Worm (Caenorhabditis elegans): Measurements from ENCODE around the gene Y54F10BM.6.
A peak's percentile ranks its signal among the peaks of the same experiment; 100 is the strongest.

Y54F10BM.6 gene

ce11 chrIII:2245727-2246126 lies 17.3 kb upstream of the Y54F10BM.6 start, which contains the start of gene srd-67 (continued):
- no peak for TF ChIP-seq rec-8 (tag; optimal IDR thresholded peaks at IDR 0.05)
- TF ChIP-seq cebp-1 (GFP tag; IDR thresholded peaks at IDR 0.05), result no peak
- no peak for TF ChIP-seq cebp-1 (tag; optimal IDR thresholded peaks at IDR 0.05)

DNA sequence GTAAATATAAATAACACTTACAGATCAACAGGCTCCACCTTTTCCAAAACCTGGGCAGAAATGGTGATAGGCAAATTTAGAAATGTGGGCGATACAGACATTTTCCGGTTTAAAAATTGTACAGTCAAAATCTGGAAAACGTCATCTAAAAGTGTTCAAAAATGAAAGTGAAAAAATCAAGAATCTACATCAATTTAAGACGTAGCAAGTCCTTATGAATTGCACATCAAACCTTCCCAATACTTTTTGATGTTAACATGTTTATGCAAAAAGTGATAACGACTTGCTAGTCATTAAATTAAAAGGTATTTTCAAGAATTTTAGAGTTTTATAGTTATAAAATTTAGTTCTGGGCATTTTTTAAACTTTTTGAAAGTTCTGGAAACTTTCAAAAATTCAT lies 11.7 kb upstream of the Y54F10BM.6 start, which contains the start of gene fbxa-7:
Gene fbxa-7, minus strand, starts transcription at position 101 of the 400 bp plus-strand sequence.
- TF ChIP-seq nhr-80 (tag; optimal IDR thresholded peaks at IDR 0.05) (no peak), F22D6.2 (tag; optimal IDR thresholded peaks at IDR 0.05) (no peak), nhr-179 (tag; optimal IDR thresholded peaks at IDR 0.05) (no peak), ceh-58 (GFP tag; IDR thresholded peaks at IDR 0.05) (no peak), attf-5 (GFP tag; optimal IDR thresholded peaks at IDR 0.05) (no peak), B0019.2 (GFP tag; conservative IDR thresholded peaks at IDR 0.05) (no peak), sea-2 (GFP tag; IDR thresholded peaks at IDR 0.05) (no peak), lin-40 (tag; optimal IDR thresholded peaks at IDR 0.05) (no peak), ztf-25 (GFP tag; IDR thresholded peaks at IDR 0.05) (no peak), madf-8 (GFP tag; conservative IDR thresholded peaks at IDR 0.05) (no peak), sdz-38 (tag; optimal IDR thresholded peaks at IDR 0.05) (no peak), repo-1 (tag; optimal IDR thresholded peaks at IDR 0.05) (no peak), lsy-27 (tag; optimal IDR thresholded peaks at IDR 0.05; ENCODE audit: borderline replicate concordance, insufficient read depth) (no peak), cebp-2 (GFP tag; IDR thresholded peaks at IDR 0.05) (no peak), T07F8.4 (tag; optimal IDR thresholded peaks at IDR 0.05) (no peak), Y56A3A.18 (GFP tag; IDR thresholded peaks at IDR 0.05) (no peak), akir-1 (GFP tag; optimal IDR thresholded peaks at IDR 0.05) (no peak), rpc-1 (optimal IDR thresholded peaks at IDR 0.05) (no peak), rpc-1 (tag; optimal IDR thresholded peaks at IDR 0.05) (no peak)

DNA sequence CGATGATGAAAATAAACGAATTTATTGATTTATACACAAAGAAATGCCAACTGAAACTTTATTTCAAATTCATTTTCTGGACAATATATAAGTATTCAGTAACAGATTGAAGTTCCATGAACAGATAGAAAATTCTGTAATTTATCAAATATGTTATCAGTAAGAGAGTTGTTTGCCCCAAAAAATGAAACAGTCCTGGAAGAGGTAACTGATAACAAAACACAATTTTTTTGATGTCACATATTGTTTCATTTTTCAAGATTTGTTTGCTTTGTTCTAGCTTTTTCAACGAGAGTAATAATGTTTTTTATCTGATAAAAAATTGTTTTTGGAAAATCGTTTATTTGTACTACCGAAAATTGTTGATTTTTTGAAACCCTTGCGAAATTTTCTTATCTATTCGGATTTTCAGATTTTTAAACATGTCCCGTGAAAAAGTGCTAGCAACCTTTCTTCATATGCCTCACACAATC lies 10.0 kb upstream of the Y54F10BM.6 start, which contains the start of gene fbxa-73:
Gene fbxa-73, plus strand, starts transcription at position 423 of the 473 bp plus-strand sequence.
- TF ChIP-seq nhr-80 (tag; optimal IDR thresholded peaks at IDR 0.05) (peak; percentile 26), T26A5.8 (tag; optimal IDR thresholded peaks at IDR 0.05) (no peak)

ce11 chrIII:2255522-2255921 lies 7.5 kb upstream of the Y54F10BM.6 start, which contains the start of gene fbxa-71:
fbxa-71 (plus strand) TSS chrIII:2255822.
- TF ChIP-seq sdz-38 (tag; optimal IDR thresholded peaks at IDR 0.05), result no peak
- TF ChIP-seq gei-17 (GFP tag; optimal IDR thresholded peaks at IDR 0.05), result no peak
- no peak for TF ChIP-seq let-607 (tag; optimal IDR thresholded peaks at IDR 0.05)
- TF ChIP-seq mes-4 (tag; optimal IDR thresholded peaks at IDR 0.05), result no peak
- no peak for TF ChIP-seq akir-1 (GFP tag; optimal IDR thresholded peaks at IDR 0.05)
- no peak for TF ChIP-seq sea-2 (GFP tag; IDR thresholded peaks at IDR 0.05)
- TF ChIP-seq somi-1 (GFP tag; optimal IDR thresholded peaks at IDR 0.05), result no peak
- no peak for TF ChIP-seq lin-40 (tag; optimal IDR thresholded peaks at IDR 0.05)
- no peak for TF ChIP-seq him-1 (tag; optimal IDR thresholded peaks at IDR 0.05)
- TF ChIP-seq lin-35 (GFP tag; optimal IDR thresholded peaks at IDR 0.05), result no peak

DNA sequence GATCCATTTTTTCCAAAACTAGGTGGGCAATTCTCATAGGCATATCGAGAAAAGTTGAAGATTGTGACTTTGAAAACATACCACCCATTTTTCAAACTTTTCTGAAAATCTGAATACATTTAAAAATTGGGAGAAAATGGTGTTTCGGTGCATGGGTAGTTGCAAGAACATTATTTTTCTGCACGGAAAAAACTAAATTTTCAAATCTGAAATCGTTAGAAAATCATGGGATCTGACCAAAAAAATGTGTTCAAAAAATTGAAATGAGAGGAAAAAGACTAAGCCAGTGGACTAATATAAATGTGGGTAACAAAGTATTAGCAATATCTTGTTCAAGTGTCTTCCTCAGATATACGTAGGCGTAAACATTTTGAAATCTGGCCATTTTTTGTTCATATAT lies 4.2 kb upstream of the Y54F10BM.6 start, which contains the start of gene fbxa-43:
Gene fbxa-43, minus strand, starts transcription at position 101 of the 400 bp plus-strand sequence.
- TF ChIP-seq Y95B8A.8 (GFP tag; IDR thresholded peaks at IDR 0.05) (no peak), B0261.1 (tag; optimal IDR thresholded peaks at IDR 0.05) (no peak), tbx-9 (tag; optimal IDR thresholded peaks at IDR 0.05; ENCODE audit: borderline replicate concordance) (no peak), T07F8.4 (tag; optimal IDR thresholded peaks at IDR 0.05) (no peak), somi-1 (GFP tag; optimal IDR thresholded peaks at IDR 0.05) (no peak), nhr-27 (tag; optimal IDR thresholded peaks at IDR 0.05) (no peak), let-607 (tag; optimal IDR thresholded peaks at IDR 0.05) (no peak), hsf-1 (GFP tag; IDR thresholded peaks at IDR 0.05) (no peak), sea-2 (GFP tag; IDR thresholded peaks at IDR 0.05) (no peak), chd-7 (tag; optimal IDR thresholded peaks at IDR 0.05) (no peak), hrde-1 (tag; optimal IDR thresholded peaks at IDR 0.05; ENCODE audit: borderline replicate concordance) (no peak), him-1 (tag; optimal IDR thresholded peaks at IDR 0.05) (no peak), dox-1 (GFP tag; IDR thresholded peaks at IDR 0.05) (no peak), ceh-27 (GFP tag; optimal IDR thresholded peaks at IDR 0.05) (no peak), ekl-4 (GFP tag; IDR thresholded peaks at IDR 0.05) (no peak), xnd-1 (tag; optimal IDR thresholded peaks at IDR 0.05) (no peak), zfh-2 (GFP tag; conservative IDR thresholded peaks at IDR 0.05) (no peak), hlh-12 (tag; optimal IDR thresholded peaks at IDR 0.05) (no peak)
